Fruit fly (Drosophila melanogaster) whole organism, embryonic: ENCODE data around the gene odd.

ENCODE experiments used
- Atf-2 ChIP-seq: fragments of 200-800 bp; sonication (Bioruptor generic); optimal IDR thresholded peaks from 2 replicates; lab custom pipeline; 2016; ENCODE audit warnings: missing biosample characterization, missing genetic modification characterization
- Bteb2 ChIP-seq: fragments of 200-800 bp; sonication (Bioruptor generic); optimal IDR thresholded peaks from 2 replicates; lab custom pipeline; 2016; ENCODE audit warnings: missing biosample characterization, missing genetic modification characterization
- CG11723 ChIP-seq: fragments of 200-800 bp; sonication (Bioruptor generic); optimal IDR thresholded peaks from 2 replicates; lab custom pipeline; 2017; ENCODE audit warnings: missing biosample characterization, mild to moderate bottlenecking, missing genetic modification characterization
- CG12071 ChIP-seq: fragments of 200-800 bp; sonication (Bioruptor generic); optimal IDR thresholded peaks from 3 replicates; lab custom pipeline; 2018; ENCODE audit warnings: missing biosample characterization, mild to moderate bottlenecking, missing genetic modification characterization
- CG12659 ChIP-seq: fragments of 200-800 bp; sonication (Bioruptor generic); optimal IDR thresholded peaks from 3 replicates; lab custom pipeline; 2017; ENCODE audit warnings: mild to moderate bottlenecking, missing biosample characterization, missing genetic modification reagents, missing genetic modification characterization
- CG15269 ChIP-seq: fragments of 200-800 bp; sonication (Bioruptor generic); optimal IDR thresholded peaks from 2 replicates; lab custom pipeline; 2018; ENCODE audit warnings: missing biosample characterization, mild to moderate bottlenecking, missing genetic modification characterization, moderate library complexity
- CG1603 ChIP-seq: fragments of 200-800 bp; sonication (Bioruptor generic); optimal IDR thresholded peaks from 2 replicates; lab custom pipeline; 2019; ENCODE audit warnings: missing biosample characterization, mild to moderate bottlenecking, missing genetic modification characterization, moderate library complexity
- CG16779 ChIP-seq: fragments of 200-800 bp; sonication (Bioruptor generic); IDR thresholded peaks from 2 replicates; pipeline ENCODE4 v1.3.6; 2022; ENCODE audit warnings: missing biosample characterization, missing genetic modification characterization
- CG17829 ChIP-seq: fragments of 200-800 bp; optimal IDR thresholded peaks from 2 replicates; lab custom pipeline; 2019; ENCODE audit warnings: missing biosample characterization, mild to moderate bottlenecking, missing genetic modification characterization, moderate library complexity
- CG17912 ChIP-seq: fragments of 200-800 bp; sonication (Bioruptor generic); optimal IDR thresholded peaks from 2 replicates; lab custom pipeline; 2018; ENCODE audit warnings: missing biosample characterization, mild to moderate bottlenecking, missing genetic modification characterization
- CG18764 ChIP-seq: fragments of 200-800 bp; sonication (Bioruptor generic); optimal IDR thresholded peaks from 3 replicates; lab custom pipeline; 2016; ENCODE audit warnings: missing biosample characterization, missing genetic modification characterization
- CG2889 ChIP-seq: fragments of 200-800 bp; sonication (Bioruptor generic); IDR thresholded peaks from 3 replicates; pipeline ENCODE4 v1.3.6; 2022; ENCODE audit warnings: missing biosample characterization, missing genetic modification characterization
- CG31388 ChIP-seq: fragments of 200-800 bp; sonication (Bioruptor generic); optimal IDR thresholded peaks from 2 replicates; lab custom pipeline; 2016; ENCODE audit warnings: missing biosample characterization, missing genetic modification characterization
- CG3163 ChIP-seq: fragments of 200-800 bp; sonication (Bioruptor generic); optimal IDR thresholded peaks from 3 replicates; lab custom pipeline; 2016; ENCODE audit warnings: missing biosample characterization, missing genetic modification characterization
- CG3726 ChIP-seq: fragments of 200-800 bp; sonication (Bioruptor generic); IDR thresholded peaks from 3 replicates; pipeline ENCODE4, ENCODE4 v1.3.6; 2022; ENCODE audit warnings: missing biosample characterization, missing genetic modification characterization
- CG4360 ChIP-seq: fragments of 200-800 bp; sonication (Bioruptor generic); IDR thresholded peaks from 2 replicates; pipeline ENCODE4 v1.3.6; 2022; ENCODE audit warnings: missing biosample characterization, missing genetic modification characterization
- CG6272 ChIP-seq: fragments of 200-800 bp; sonication (Bioruptor generic); IDR thresholded peaks from 2 replicates; pipeline ENCODE4 v1.3.6; 2022; ENCODE audit warnings: missing biosample characterization, missing genetic modification characterization
- CG6689 ChIP-seq: fragments of 200-800 bp; sonication (Bioruptor generic); IDR thresholded peaks from 2 replicates; pipeline ENCODE4 v1.3.6; 2022; ENCODE audit warnings: missing biosample characterization, missing genetic modification characterization
- CG6765 ChIP-seq: fragments of 200-800 bp; sonication (Bioruptor generic); optimal IDR thresholded peaks from 3 replicates; lab custom pipeline; 2017; ENCODE audit warnings: missing biosample characterization, mild to moderate bottlenecking, missing genetic modification characterization
- CG6854 ChIP-seq: fragments of 200-800 bp; sonication (Bioruptor generic); optimal IDR thresholded peaks from 3 replicates; lab custom pipeline; 2017; ENCODE audit warnings: missing biosample characterization, mild to moderate bottlenecking, missing genetic modification characterization
- CG7372 ChIP-seq: fragments of 200-800 bp; sonication (Bioruptor generic); IDR thresholded peaks from 2 replicates; pipeline ENCODE4 v1.3.6; 2022; ENCODE audit warnings: missing biosample characterization, missing genetic modification characterization
- CG8359 ChIP-seq: fragments of 200-800 bp; sonication (Bioruptor generic); optimal IDR thresholded peaks from 2 replicates; lab custom pipeline; 2017; ENCODE audit warnings: missing biosample characterization, mild to moderate bottlenecking, missing genetic modification characterization, borderline replicate concordance
- CG8924 ChIP-seq: fragments of 200-800 bp; optimal IDR thresholded peaks from 3 replicates; lab custom pipeline; 2019; ENCODE audit warnings: missing biosample characterization, mild to moderate bottlenecking, missing genetic modification characterization, moderate library complexity
- CG9817 ChIP-seq: fragments of 200-800 bp; sonication (Bioruptor generic); optimal IDR thresholded peaks from 2 replicates; lab custom pipeline; 2018; ENCODE audit warnings: missing biosample characterization, mild to moderate bottlenecking, missing genetic modification characterization, moderate library complexity
- CG9876 ChIP-seq: fragments of 200-800 bp; sonication (Bioruptor generic); optimal IDR thresholded peaks from 2 replicates; lab custom pipeline; 2016; ENCODE audit warnings: missing biosample characterization, missing genetic modification characterization
- Dad ChIP-seq: fragments of 200-800 bp; sonication (Bioruptor generic); optimal IDR thresholded peaks from 3 replicates; lab custom pipeline; 2016; ENCODE audit warnings: missing biosample characterization, missing genetic modification characterization
- Dbx ChIP-seq: fragments of 200-800 bp; sonication (Bioruptor generic); IDR thresholded peaks from 3 replicates; pipeline ENCODE4 v1.3.6; 2022; ENCODE audit warnings: missing biosample characterization, missing genetic modification characterization
- Deaf1 ChIP-seq: fragments of 200-800 bp; optimal IDR thresholded peaks from 3 replicates; lab custom pipeline; 2019; ENCODE audit warnings: missing biosample characterization, mild to moderate bottlenecking, missing genetic modification characterization, moderate library complexity
- Dip3 ChIP-seq: fragments of 200-800 bp; sonication (Bioruptor generic); optimal IDR thresholded peaks from 3 replicates; lab custom pipeline; 2016; ENCODE audit warnings: missing biosample characterization, missing genetic modification characterization
- Fer2 ChIP-seq: fragments of 200-800 bp; sonication (Bioruptor generic); optimal IDR thresholded peaks from 2 replicates; lab custom pipeline; 2018; ENCODE audit warnings: missing biosample characterization, mild to moderate bottlenecking, missing genetic modification characterization, moderate library complexity
- Mrtf ChIP-seq: fragments of 200-800 bp; sonication (Bioruptor generic); IDR thresholded peaks from 3 replicates; pipeline ENCODE4 v1.3.6; 2022; ENCODE audit warnings: missing biosample characterization, missing genetic modification characterization
- NK7.1 ChIP-seq: fragments of 200-800 bp; sonication (Bioruptor generic); optimal IDR thresholded peaks from 3 replicates; lab custom pipeline; 2016; ENCODE audit warnings: missing biosample characterization, missing genetic modification characterization
- Sox100B ChIP-seq: fragments of 200-800 bp; sonication (Bioruptor generic); optimal IDR thresholded peaks from 3 replicates; lab custom pipeline; 2018; ENCODE audit warnings: missing biosample characterization, mild to moderate bottlenecking, missing genetic modification characterization
- Taf1 ChIP-seq: fragments of 200-800 bp; sonication (Bioruptor generic); IDR thresholded peaks from 2 replicates; pipeline ENCODE4 v1.3.6; 2022; ENCODE audit warnings: missing biosample characterization, missing genetic modification characterization
- cg ChIP-seq: fragments of 200-800 bp; sonication (Bioruptor generic); optimal IDR thresholded peaks from 3 replicates; lab custom pipeline; 2019; ENCODE audit warnings: missing biosample characterization, mild to moderate bottlenecking, missing genetic modification characterization, moderate library complexity
- dan ChIP-seq: fragments of 200-800 bp; sonication (Bioruptor generic); IDR thresholded peaks from 2 replicates; pipeline ENCODE4 v1.3.6; 2022; ENCODE audit warnings: missing biosample characterization, missing genetic modification characterization
- dm ChIP-seq: fragments of 200-800 bp; sonication (Bioruptor generic); optimal IDR thresholded peaks from 3 replicates; lab custom pipeline; 2016; ENCODE audit warnings: missing biosample characterization, missing genetic modification characterization
- fd64A ChIP-seq: fragments of 200-800 bp; sonication (Bioruptor generic); optimal IDR thresholded peaks from 3 replicates; lab custom pipeline; 2018; ENCODE audit warnings: missing biosample characterization, mild to moderate bottlenecking, missing genetic modification characterization
- fu2 ChIP-seq: fragments of 200-800 bp; sonication (Bioruptor generic); optimal IDR thresholded peaks from 2 replicates; lab custom pipeline; 2016; ENCODE audit warnings: missing biosample characterization, missing genetic modification characterization
- jigr1 ChIP-seq: fragments of 200-800 bp; sonication (Bioruptor generic); IDR thresholded peaks from 3 replicates; pipeline ENCODE4 v1.3.6; 2022; ENCODE audit warnings: missing biosample characterization, missing genetic modification characterization
- maf-S ChIP-seq: fragments of 200-800 bp; sonication (Bioruptor generic); optimal IDR thresholded peaks from 2 replicates; lab custom pipeline; 2016; ENCODE audit warnings: missing biosample characterization, missing genetic modification characterization
- org-1 ChIP-seq: fragments of 200-800 bp; sonication (Bioruptor generic); optimal IDR thresholded peaks from 2 replicates; lab custom pipeline; 2017; ENCODE audit warnings: missing biosample characterization, missing genetic modification characterization
- p53 ChIP-seq: fragments of 200-800 bp; sonication (Bioruptor generic); optimal IDR thresholded peaks from 2 replicates; lab custom pipeline; 2016; ENCODE audit warnings: missing biosample characterization, missing genetic modification characterization
- pan ChIP-seq, 4 experiments: fragments of >200 bp in 3 of 4; fragments of 200-800 bp in 1 of 4; sonication (Bioruptor generic) in 1 of 4; optimal IDR thresholded peaks in 3 of 4; IDR thresholded peaks in 1 of 4; 2 replicates each; pipeline versions ENCODE4 v1.3.6 to Lab custom; 2017 to 2022; ENCODE audit warnings: missing biosample characterization in 2 of 4, missing genetic modification characterization in 2 of 4, mixed read lengths in 1 of 4
- pb ChIP-seq: fragments of 200-800 bp; sonication (Bioruptor generic); optimal IDR thresholded peaks from 3 replicates; lab custom pipeline; 2016; ENCODE audit warnings: missing biosample characterization, missing genetic modification characterization
- slp2 ChIP-seq: fragments of 200-800 bp; sonication (Bioruptor generic); optimal IDR thresholded peaks from 2 replicates; lab custom pipeline; 2016; ENCODE audit warnings: missing biosample characterization, missing genetic modification characterization
- sug ChIP-seq: fragments of 200-800 bp; optimal IDR thresholded peaks from 2 replicates; lab custom pipeline; 2019; ENCODE audit warnings: missing biosample characterization, mild to moderate bottlenecking, missing genetic modification characterization, moderate library complexity
- tin ChIP-seq: fragments of 200-800 bp; sonication (Bioruptor generic); optimal IDR thresholded peaks from 3 replicates; lab custom pipeline; 2016; ENCODE audit warnings: missing biosample characterization, missing genetic modification characterization
- trh ChIP-seq: fragments of 200-800 bp; sonication (Bioruptor generic); optimal IDR thresholded peaks from 2 replicates; lab custom pipeline; 2016; ENCODE audit warnings: missing biosample characterization, missing genetic modification characterization
- tup ChIP-seq: fragments of 200-800 bp; sonication (Bioruptor generic); optimal IDR thresholded peaks from 2 replicates; lab custom pipeline; 2016; ENCODE audit warnings: missing biosample characterization, mild to moderate bottlenecking, missing genetic modification characterization, moderate library complexity
- tx ChIP-seq: fragments of 200-800 bp; sonication (Bioruptor generic); optimal IDR thresholded peaks from 2 replicates; lab custom pipeline; 2016; ENCODE audit warnings: missing biosample characterization, missing genetic modification characterization
- yki ChIP-seq: fragments of >200 bp; optimal IDR thresholded peaks from 3 replicates; lab custom pipeline; 2018

The odd gene

dm6 chr2L:3628819-3629218, 22.3 kb upstream of the odd start (continued):
- TF ChIP-seq Bteb2 (GFP tag; lab: Kevin White, UChicago) (no peak), CG31388 (GFP tag; lab: Kevin White, UChicago) (no peak), CG15269 (tag; lab: Kevin White, UChicago) (peak; percentile 66), tx (GFP tag; lab: Kevin White, UChicago) (no peak), Atf-2 (peak; percentile 70), pan (optimal IDR thresholded peaks at IDR 0.05; lab: Kevin White, UChicago) (no peak), pan (GFP tag; optimal IDR thresholded peaks at IDR 0.05 in 1 of 2, IDR thresholded peaks at IDR 0.05 in 1 of 2) (peak in 1 of 2 experiments; percentile 77), CG6272 (GFP tag; lab: Robert Waterston, UW) (no peak), CG17912 (GFP tag; lab: Kevin White, UChicago) (peak; percentile 85), cg (no peak), CG1603 (tag; lab: Kevin White, UChicago) (peak; percentile 92), CG2889 (GFP tag; lab: Robert Waterston, UW) (no peak), Dbx (no peak), fu2 (GFP tag; lab: Kevin White, UChicago) (peak; percentile 52), Dad (GFP tag; lab: Kevin White, UChicago) (peak; percentile 11), Deaf1 (tag; lab: Kevin White, UChicago) (no peak), CG12071 (GFP tag; lab: Kevin White, UChicago) (peak; percentile 91), CG16779 (GFP tag; lab: Robert Waterston, UW) (no peak), dan (GFP tag; lab: Robert Waterston, UW) (no peak), Taf1 (no peak), CG8924 (tag; lab: Kevin White, UChicago) (peak; percentile 84), CG3726 (peak; percentile 67; the same call in 2 of the 3 replicates), Dip3 (GFP tag; lab: Kevin White, UChicago) (no peak), NK7.1 (peak; percentile 28), maf-S (peak; percentile 80), jigr1 (GFP tag; lab: Robert Waterston, UW) (no peak), CG6854 (GFP tag; lab: Kevin White, UChicago) (peak; percentile 78), pb (GFP tag; lab: Kevin White, UChicago) (peak; percentile 42), CG6689 (GFP tag; lab: Robert Waterston, UW) (peak; percentile 45), CG12659 (GFP tag; lab: Kevin White, UChicago) (peak; percentile 41), org-1 (GFP tag; lab: Kevin White, UChicago) (peak; percentile 84), CG18764 (GFP tag; lab: Kevin White, UChicago) (peak; percentile 90), tin (GFP tag; lab: Kevin White, UChicago) (peak; percentile 33), p53 (GFP tag; lab: Kevin White, UChicago) (peak; percentile 43), CG8359 (GFP tag; lab: Kevin White, UChicago) (peak; percentile 81), CG17829 (tag; lab: Kevin White, UChicago) (peak; percentile 69), CG6765 (GFP tag; lab: Kevin White, UChicago) (peak; percentile 71), tup (peak; percentile 49), Fer2 (tag; lab: Kevin White, UChicago) (no peak), yki (lab: Kevin White, UChicago) (no peak), dm (GFP tag; lab: Kevin White, UChicago) (no peak), slp2 (peak; percentile 73), Mrtf (peak; percentile 39; the same call in 1 of the 3 replicates), trh (GFP tag; lab: Kevin White, UChicago) (peak; percentile 87), CG9817 (tag; lab: Kevin White, UChicago) (no peak), CG3163 (GFP tag; lab: Kevin White, UChicago) (peak; percentile 55), CG11723 (peak; percentile 23), CG4360 (GFP tag; lab: Robert Waterston, UW) (peak; percentile 66), sug (tag; lab: Kevin White, UChicago) (peak; percentile 42), CG7372 (peak; percentile 12; the same call in 1 of the 2 replicates), Sox100B (peak; percentile 86), fd64A (peak; percentile 93), CG9876 (GFP tag; lab: Kevin White, UChicago) (peak; percentile 80)
